Worm (Caenorhabditis elegans) whole organism, late embryonic: ENCODE measurements around the gene frl-1.
A peak's percentile ranks its signal among the peaks of the same experiment; 100 is the strongest.

ENCODE experiments used
- K02D7.2 ChIP-seq: sonication (generic microtip); optimal IDR thresholded peaks from 2 replicates; lab custom pipeline; 2017; ENCODE audit warnings: mild to moderate bottlenecking, missing genetic modification characterization, missing compliant biosample characterization
- K09A11.1 ChIP-seq: sonication (generic microtip); optimal IDR thresholded peaks from 2 replicates; lab custom pipeline; 2017; ENCODE audit warnings: antibody characterized with exemption, mild to moderate bottlenecking, missing genetic modification characterization, missing compliant biosample characterization; ENCODE audit not compliant: insufficient read depth
- Y22D7AL.16 ChIP-seq: sonication (generic microtip); optimal IDR thresholded peaks from 2 replicates; lab custom pipeline; 2016; ENCODE audit warnings: missing genetic modification characterization, missing compliant biosample characterization
- ama-1 ChIP-seq: fragments of 150-350 bp; optimal IDR thresholded peaks from 2 replicates; lab custom pipeline; 2014
- ceh-14 ChIP-seq: sonication (generic microtip); optimal IDR thresholded peaks from 2 replicates; lab custom pipeline; 2016; ENCODE audit warnings: missing genotype, missing genetic modification characterization, missing compliant biosample characterization
- ceh-18 ChIP-seq: sonication (generic microtip); optimal IDR thresholded peaks from 2 replicates; lab custom pipeline; 2016; ENCODE audit warnings: missing genetic modification characterization, missing compliant biosample characterization
- ceh-2 ChIP-seq: sonication (generic microtip); optimal IDR thresholded peaks from 2 replicates; lab custom pipeline; 2016; ENCODE audit warnings: missing genotype, missing genetic modification characterization, missing compliant biosample characterization
- ceh-22 ChIP-seq: sonication (generic microtip); optimal IDR thresholded peaks from 2 replicates; lab custom pipeline; 2017; ENCODE audit warnings: missing biosample characterization, missing genetic modification characterization
- ceh-30 ChIP-seq: fragments of 150-350 bp; optimal IDR thresholded peaks from 2 replicates; lab custom pipeline; 2014; ENCODE audit warnings: missing biosample characterization, missing genetic modification characterization
- ceh-31 ChIP-seq: sonication (generic microtip); optimal IDR thresholded peaks from 2 replicates; lab custom pipeline; 2016; ENCODE audit warnings: missing genetic modification characterization, missing compliant biosample characterization
- ceh-34 ChIP-seq: sonication (generic microtip); optimal IDR thresholded peaks from 2 replicates; lab custom pipeline; 2016; ENCODE audit warnings: mild to moderate bottlenecking, missing genetic modification characterization, missing compliant biosample characterization
- ceh-45 ChIP-seq: fragments of 200-800 bp; sonication (Bioruptor generic); IDR thresholded peaks from 2 replicates; pipeline ENCODE4 v1.3.6; 2022; ENCODE audit warnings: missing genetic modification reagents, missing genetic modification characterization, missing compliant biosample characterization
- ceh-48 ChIP-seq: sonication (generic microtip); optimal IDR thresholded peaks from 2 replicates; lab custom pipeline; 2016; ENCODE audit warnings: missing genetic modification characterization, inconsistent platforms, missing compliant biosample characterization
- ceh-9 ChIP-seq: sonication (generic microtip); optimal IDR thresholded peaks from 2 replicates; lab custom pipeline; 2016; ENCODE audit warnings: mild to moderate bottlenecking, missing genetic modification characterization, inconsistent platforms, missing compliant biosample characterization
- dve-1 ChIP-seq: sonication (generic microtip); optimal IDR thresholded peaks from 2 replicates; lab custom pipeline; 2017; ENCODE audit warnings: antibody characterized with exemption, mild to moderate bottlenecking, missing genetic modification characterization, missing compliant biosample characterization
- elt-2 ChIP-seq: sonication (generic microtip); optimal IDR thresholded peaks from 2 replicates; lab custom pipeline; 2016; ENCODE audit warnings: missing genetic modification reagents, missing genetic modification characterization, missing compliant biosample characterization
- elt-4 ChIP-seq: sonication (generic microtip); optimal IDR thresholded peaks from 2 replicates; lab custom pipeline; 2016; ENCODE audit warnings: missing genetic modification characterization, missing compliant biosample characterization
- fax-1 ChIP-seq: sonication (generic microtip); optimal IDR thresholded peaks from 2 replicates; lab custom pipeline; 2016; ENCODE audit warnings: missing genotype, missing genetic modification characterization, missing compliant biosample characterization
- fkh-10 ChIP-seq: fragments of 150-350 bp; optimal IDR thresholded peaks from 2 replicates; lab custom pipeline; 2014; ENCODE audit warnings: missing biosample characterization, missing genetic modification reagents, missing genetic modification characterization
- hlh-30 ChIP-seq: sonication (generic microtip); optimal IDR thresholded peaks from 2 replicates; lab custom pipeline; 2017; ENCODE audit warnings: antibody characterized with exemption, missing genetic modification characterization, missing compliant biosample characterization; ENCODE audit not compliant: insufficient read depth
- hlh-6 ChIP-seq: sonication (generic microtip); optimal IDR thresholded peaks from 2 replicates; lab custom pipeline; 2016; ENCODE audit warnings: missing genotype, missing genetic modification characterization, missing compliant biosample characterization
- hlh-8 ChIP-seq: sonication (generic microtip); optimal IDR thresholded peaks from 2 replicates; lab custom pipeline; 2016; ENCODE audit warnings: missing genotype, missing genetic modification characterization, missing compliant biosample characterization
- lin-11 ChIP-seq: fragments of 200-800 bp; sonication (Bioruptor generic); optimal IDR thresholded peaks from 2 replicates; lab custom pipeline; 2018; ENCODE audit warnings: mild to moderate bottlenecking, missing genetic modification characterization, missing compliant biosample characterization
- nfya-1 ChIP-seq: sonication (generic microtip); optimal IDR thresholded peaks from 2 replicates; lab custom pipeline; 2017; ENCODE audit warnings: missing genetic modification characterization, mild to moderate bottlenecking, missing compliant biosample characterization, antibody characterized with exemption, moderate library complexity
- nhr-232 ChIP-seq: sonication (generic microtip); optimal IDR thresholded peaks from 2 replicates; lab custom pipeline; 2016; ENCODE audit warnings: missing genetic modification characterization, missing compliant biosample characterization
- npax-4 ChIP-seq: sonication (generic microtip); optimal IDR thresholded peaks from 2 replicates; lab custom pipeline; 2016; ENCODE audit warnings: missing genetic modification characterization, missing compliant biosample characterization
- odd-2 ChIP-seq: sonication (generic microtip); optimal IDR thresholded peaks from 2 replicates; lab custom pipeline; 2017; ENCODE audit warnings: antibody characterized with exemption, mild to moderate bottlenecking, missing genetic modification characterization, missing compliant biosample characterization
- pax-1 ChIP-seq: fragments of 150-350 bp; optimal IDR thresholded peaks from 2 replicates; lab custom pipeline; 2014; ENCODE audit warnings: missing biosample characterization, missing genetic modification characterization
- pha-2 ChIP-seq: sonication (generic microtip); optimal IDR thresholded peaks from 2 replicates; lab custom pipeline; 2017; ENCODE audit warnings: mild to moderate bottlenecking, missing genetic modification characterization, missing compliant biosample characterization
- ref-2 ChIP-seq: sonication (generic microtip); optimal IDR thresholded peaks from 2 replicates; lab custom pipeline; 2016; ENCODE audit warnings: missing genetic modification characterization, missing compliant biosample characterization
- rnt-1 ChIP-seq: sonication (generic microtip); optimal IDR thresholded peaks from 2 replicates; lab custom pipeline; 2016; ENCODE audit warnings: missing genetic modification characterization, missing compliant biosample characterization
- sdc-2 ChIP-seq: sonication (generic microtip); optimal IDR thresholded peaks from 2 replicates; lab custom pipeline; 2016; ENCODE audit warnings: missing genotype, missing genetic modification characterization, missing compliant biosample characterization
- sox-2 ChIP-seq: fragments of 200-800 bp; sonication (Bioruptor generic); IDR thresholded peaks from 2 replicates; pipeline ENCODE4 v1.3.6; 2022; ENCODE audit warnings: missing genetic modification reagents, missing genetic modification characterization, missing compliant biosample characterization
- tbx-2 ChIP-seq: sonication (generic microtip); optimal IDR thresholded peaks from 2 replicates; lab custom pipeline; 2016; ENCODE audit warnings: missing genetic modification characterization, missing compliant biosample characterization
- tbx-7 ChIP-seq: sonication (generic microtip); optimal IDR thresholded peaks from 2 replicates; lab custom pipeline; 2016; ENCODE audit warnings: missing genotype, missing genetic modification characterization, missing compliant biosample characterization
- ttx-3 ChIP-seq: sonication (generic microtip); optimal IDR thresholded peaks from 2 replicates; lab custom pipeline; 2016; ENCODE audit warnings: missing genetic modification reagents, missing genetic modification characterization, missing compliant biosample characterization
- unc-3 ChIP-seq, 2 experiments: fragments of 200-800 bp in 1 of 2; sonication (Bioruptor generic) in 1 of 2; sonication (generic microtip) in 1 of 2; conservative IDR thresholded peaks in 1 of 2; optimal IDR thresholded peaks in 1 of 2; 2 replicates each; pipeline versions ENCODE4 v1.3.6 to Lab custom; 2016 to 2022; ENCODE audit warnings: missing compliant biosample characterization in 2 of 2, missing genetic modification characterization in 2 of 2, missing genetic modification reagents in 1 of 2
- unc-42 ChIP-seq: sonication (generic microtip); optimal IDR thresholded peaks from 2 replicates; lab custom pipeline; 2016; ENCODE audit warnings: missing genotype, missing genetic modification characterization, missing compliant biosample characterization
- unc-55 ChIP-seq: sonication (generic microtip); optimal IDR thresholded peaks from 2 replicates; lab custom pipeline; 2017; ENCODE audit warnings: missing biosample characterization, missing genetic modification reagents, missing genetic modification characterization

frl-1 gene

DNA sequence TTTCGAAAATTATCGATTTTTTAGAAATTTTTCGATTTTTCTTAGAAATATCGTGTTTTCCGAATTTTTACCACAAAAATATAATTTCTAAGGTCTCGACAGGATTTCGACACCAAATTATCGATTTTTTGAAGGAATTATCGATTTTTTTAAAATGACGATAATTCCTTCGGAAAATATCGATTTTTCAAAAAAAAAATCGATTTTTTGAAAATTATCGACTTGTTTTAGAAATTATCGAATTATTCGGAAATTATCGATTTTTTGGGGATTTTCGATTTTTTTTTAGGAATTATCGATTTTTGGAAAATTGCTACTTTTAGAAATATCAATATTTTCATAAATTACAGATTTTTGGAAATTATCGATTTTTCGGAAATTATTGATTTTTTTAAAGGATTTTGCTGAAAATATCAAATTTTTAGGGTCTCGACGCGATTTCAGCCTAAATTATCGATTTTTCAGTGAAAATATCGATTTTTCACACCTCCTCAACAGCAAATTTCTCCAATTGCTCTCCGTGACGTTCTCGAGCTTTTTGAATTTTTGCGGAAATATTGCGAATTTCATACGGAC lies 11.2 kb upstream of the frl-1 start:
- TF ChIP-seq ceh-48 (tag; lab: Kevin White, UChicago) (peak; percentile 97), ceh-14 (tag; lab: Kevin White, UChicago) (no peak), elt-4 (no peak)

DNA sequence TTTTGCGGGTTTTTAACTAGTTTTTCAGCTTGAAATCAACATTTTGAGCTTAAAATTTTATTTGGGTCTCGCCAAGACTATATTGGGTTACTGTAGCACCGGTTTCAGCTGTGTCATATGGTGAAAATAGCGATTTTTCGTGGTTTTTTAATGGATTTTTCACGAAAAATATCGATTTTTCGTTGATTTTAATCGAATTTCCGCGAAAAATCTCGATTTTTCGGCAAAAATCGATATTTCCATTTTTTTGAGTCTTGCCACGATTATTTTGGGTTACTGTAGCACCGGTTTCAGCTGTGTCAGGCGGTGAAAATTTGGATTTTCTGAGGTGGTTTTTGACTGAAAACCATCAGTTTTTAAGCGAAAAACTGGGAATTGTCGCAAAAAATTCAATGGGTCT lies 8.6 kb upstream of the frl-1 start:
- TF ChIP-seq ceh-48 (tag; lab: Kevin White, UChicago): no peak
- no peak for TF ChIP-seq hlh-6
- no peak for TF ChIP-seq rnt-1 (tag; lab: Kevin White, UChicago)
- TF ChIP-seq ceh-2 (tag; lab: Kevin White, UChicago): no peak
- TF ChIP-seq unc-3 (GFP tag; conservative IDR thresholded peaks at IDR 0.05; lab: Robert Waterston, UW): no peak
- TF ChIP-seq unc-3 (tag; optimal IDR thresholded peaks at IDR 0.05; lab: Kevin White, UChicago): no peak
- no peak for TF ChIP-seq K02D7.2
- TF ChIP-seq ceh-31 (tag; lab: Kevin White, UChicago): no peak
- TF ChIP-seq unc-42 (tag; lab: Kevin White, UChicago): no peak
- no peak for TF ChIP-seq sdc-2 (tag; lab: Kevin White, UChicago)
- TF ChIP-seq fax-1 (tag; lab: Kevin White, UChicago): no peak
- TF ChIP-seq tbx-2: no peak
- no peak for TF ChIP-seq fkh-10 (GFP tag; lab: Kevin White, UChicago)
- TF ChIP-seq, all 69 proteins: peak for 0

DNA sequence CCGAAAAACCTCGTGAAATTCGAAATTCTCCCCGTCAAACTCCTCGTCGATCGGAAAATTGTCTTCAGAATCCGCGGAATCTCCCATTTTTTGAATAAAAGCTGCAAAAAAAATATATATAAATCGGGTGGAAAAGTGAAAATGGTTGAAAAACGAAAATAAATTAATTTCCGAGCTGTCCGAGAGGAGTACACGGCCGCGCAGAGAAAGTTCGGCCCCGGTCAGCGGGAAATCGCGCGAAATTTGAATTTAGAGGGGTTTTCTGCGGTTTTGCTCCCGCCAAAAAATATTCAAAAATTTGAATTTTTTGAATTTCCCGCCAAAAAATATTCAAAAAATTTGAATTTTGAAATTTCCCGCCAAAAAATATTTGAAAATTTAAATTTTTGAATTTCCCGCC lies 7.1 kb upstream of the frl-1 start, which contains the start of gene Y48G9A.11:
Y48G9A.11 (minus strand) TSS at position 101 of the 400 bp plus-strand sequence.
- TF ChIP-seq hlh-8 (tag; lab: Kevin White, UChicago) (no peak), ceh-34 (tag; lab: Kevin White, UChicago) (no peak), nhr-232 (tag; lab: Kevin White, UChicago) (no peak), ceh-9 (tag; lab: Kevin White, UChicago) (no peak), ref-2 (no peak), unc-55 (GFP tag; lab: Kevin White, UChicago) (no peak), lin-11 (no peak), ceh-48 (tag; lab: Kevin White, UChicago) (no peak), ttx-3 (tag; lab: Kevin White, UChicago) (no peak), sox-2 (GFP tag; lab: Robert Waterston, UW) (no peak), Y22D7AL.16 (no peak), sdc-2 (tag; lab: Kevin White, UChicago) (no peak), odd-2 (no peak), tbx-2 (no peak), pha-2 (no peak), elt-2 (no peak), ceh-45 (GFP tag; lab: Robert Waterston, UW) (no peak), rnt-1 (tag; lab: Kevin White, UChicago) (no peak)

DNA sequence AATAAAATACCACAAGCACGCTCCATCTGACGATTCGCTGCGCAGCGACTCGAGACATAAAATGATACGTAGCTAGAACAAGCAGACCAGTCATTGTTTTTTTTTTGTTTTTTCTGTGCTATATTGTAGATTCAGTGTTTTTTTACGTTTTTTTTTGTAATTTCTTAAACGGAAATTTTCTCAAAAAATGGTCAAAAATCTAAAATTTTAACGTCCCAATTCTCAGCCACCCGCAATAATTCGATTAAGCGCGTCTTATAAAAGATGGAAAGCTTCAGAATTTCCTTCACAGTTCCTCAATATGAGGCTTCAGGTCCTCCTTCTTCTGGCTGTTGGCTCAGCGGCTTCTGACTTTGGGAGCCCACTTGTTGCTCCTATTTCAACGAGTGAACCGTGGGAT lies 6.4 kb upstream of the frl-1 start, which contains the start of gene Y48G9A.6:
Y48G9A.6 (plus strand) TSS at position 301 of the 400 bp plus-strand sequence.
- no peak for TF ChIP-seq K09A11.1 (tag; lab: Kevin White, UChicago)
- TF ChIP-seq ceh-2 (tag; lab: Kevin White, UChicago): no peak
- TF ChIP-seq sdc-2 (tag; lab: Kevin White, UChicago): no peak
- no peak for TF ChIP-seq ceh-14 (tag; lab: Kevin White, UChicago)
- TF ChIP-seq ceh-22 (tag; lab: Kevin White, UChicago): no peak
- no peak for TF ChIP-seq pax-1 (tag; lab: Kevin White, UChicago)
- TF ChIP-seq ceh-18 (tag; lab: Kevin White, UChicago): no peak
- TF ChIP-seq odd-2: no peak
- no peak for TF ChIP-seq ceh-30 (tag; lab: Kevin White, UChicago)

DNA sequence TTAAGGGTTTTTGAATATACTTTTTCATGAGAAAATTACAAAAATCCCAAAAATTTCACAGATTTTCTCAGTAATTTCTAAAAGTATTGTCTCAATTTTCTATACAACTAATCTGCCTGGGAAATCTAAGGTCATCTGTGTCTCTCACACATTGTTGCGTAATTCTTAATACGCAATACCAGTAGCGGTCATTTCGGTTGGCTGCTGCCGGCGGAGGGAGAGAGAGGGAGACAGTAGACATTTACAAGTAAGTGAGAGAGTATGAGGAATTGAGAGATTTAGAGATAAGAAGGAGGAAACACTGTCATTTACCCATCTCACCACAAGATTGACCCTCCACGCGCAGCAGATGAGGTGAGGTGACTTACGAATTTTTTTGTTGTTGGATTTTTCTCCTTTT lies 2.0 kb downstream of the frl-1 start:
- TF ChIP-seq ama-1 (lab: Kevin White, UChicago) (no peak), nfya-1 (tag; lab: Kevin White, UChicago) (peak; percentile 53), rnt-1 (tag; lab: Kevin White, UChicago) (peak; percentile 30), npax-4 (no peak), hlh-30 (tag; lab: Kevin White, UChicago) (peak; percentile 50), ceh-31 (tag; lab: Kevin White, UChicago) (peak; percentile 66), K09A11.1 (tag; lab: Kevin White, UChicago) (peak; percentile 39), pax-1 (tag; lab: Kevin White, UChicago) (no peak), elt-2 (peak; percentile 20), tbx-2 (peak; percentile 49), ref-2 (peak; percentile 42), ttx-3 (tag; lab: Kevin White, UChicago) (no peak), dve-1 (tag; lab: Kevin White, UChicago) (no peak), unc-55 (GFP tag; lab: Kevin White, UChicago) (peak; percentile 81), tbx-7 (no peak)
